Worm (Caenorhabditis elegans): ENCODE data around the gene phat-4.

Gene phat-4

ce11 chrV:4114627-4115026 lies 15.1 kb upstream of the phat-4 start, which contains the start of gene srw-133:
Gene srw-133 (minus strand): TSS chrV:4114727.
- TF ChIP-seq cog-1 (tag; optimal IDR thresholded peaks at IDR 0.05): no peak
- no peak for TF ChIP-seq med-1 (GFP tag; optimal IDR thresholded peaks at IDR 0.05; ENCODE audit: insufficient read depth)
- TF ChIP-seq ztf-23 (GFP tag; IDR thresholded peaks at IDR 0.05): no peak
- TF ChIP-seq ref-1 (GFP tag; conservative IDR thresholded peaks at IDR 0.05): no peak
- TF ChIP-seq tab-1 (GFP tag; IDR thresholded peaks at IDR 0.05): no peak
- no peak for TF ChIP-seq ztf-29 (GFP tag; IDR thresholded peaks at IDR 0.05)
- TF ChIP-seq klf-2 (GFP tag; conservative IDR thresholded peaks at IDR 0.05): no peak
- TF ChIP-seq flt-1 (GFP tag; IDR thresholded peaks at IDR 0.05): no peak
- no peak for TF ChIP-seq T22C8.4 (GFP tag; IDR thresholded peaks at IDR 0.05)

- TF ChIP-seq klf-2 (GFP tag; conservative IDR thresholded peaks at IDR 0.05) (no peak), med-1 (GFP tag; optimal IDR thresholded peaks at IDR 0.05; ENCODE audit: insufficient read depth) (no peak), ztf-29 (GFP tag; IDR thresholded peaks at IDR 0.05) (no peak), flt-1 (GFP tag; IDR thresholded peaks at IDR 0.05) (no peak), cog-1 (tag; optimal IDR thresholded peaks at IDR 0.05) (no peak), tab-1 (GFP tag; IDR thresholded peaks at IDR 0.05) (no peak), T22C8.4 (GFP tag; IDR thresholded peaks at IDR 0.05) (no peak), ref-1 (GFP tag; conservative IDR thresholded peaks at IDR 0.05) (no peak), ztf-23 (GFP tag; IDR thresholded peaks at IDR 0.05) (no peak)
Observed at ce11 chrV:4116071-4116470, 13.6 kb upstream of the phat-4 start, which contains the start of gene T05B4.8. Gene T05B4.8 (minus strand): TSS chrV:4116171.

- TF ChIP-seq tab-1 (GFP tag; IDR thresholded peaks at IDR 0.05) (no peak), T22C8.4 (GFP tag; IDR thresholded peaks at IDR 0.05) (no peak)
Observed at ce11 chrV:4118332-4118731, 11.4 kb upstream of the phat-4 start, which contains the start of gene T05B4.9. Gene T05B4.9 (minus strand): TSS chrV:4118432.

ce11 chrV:4120629-4121028 lies 9.1 kb upstream of the phat-4 start, which contains the start of gene T05B4.10:
Gene T05B4.10 (minus strand): TSS chrV:4120729.
- TF ChIP-seq med-1 (GFP tag; optimal IDR thresholded peaks at IDR 0.05; ENCODE audit: insufficient read depth): no peak
- no peak for TF ChIP-seq klf-2 (GFP tag; conservative IDR thresholded peaks at IDR 0.05)
- TF ChIP-seq flt-1 (GFP tag; IDR thresholded peaks at IDR 0.05): no peak
- TF ChIP-seq cog-1 (tag; optimal IDR thresholded peaks at IDR 0.05): no peak
- no peak for TF ChIP-seq ztf-23 (GFP tag; IDR thresholded peaks at IDR 0.05)
- TF ChIP-seq ztf-29 (GFP tag; IDR thresholded peaks at IDR 0.05): no peak
- TF ChIP-seq ref-1 (GFP tag; conservative IDR thresholded peaks at IDR 0.05): no peak
- no peak for TF ChIP-seq T22C8.4 (GFP tag; IDR thresholded peaks at IDR 0.05)
- no peak for TF ChIP-seq tab-1 (GFP tag; IDR thresholded peaks at IDR 0.05)

ce11 chrV:4122415-4122814 lies 7.3 kb upstream of the phat-4 start, which contains the start of gene phat-5:
Gene phat-5 (minus strand): TSS chrV:4122515.
- TF ChIP-seq ztf-29 (GFP tag; IDR thresholded peaks at IDR 0.05): no peak
- no peak for TF ChIP-seq T22C8.4 (GFP tag; IDR thresholded peaks at IDR 0.05)
- no peak for TF ChIP-seq flt-1 (GFP tag; IDR thresholded peaks at IDR 0.05)
- TF ChIP-seq med-1 (GFP tag; optimal IDR thresholded peaks at IDR 0.05; ENCODE audit: insufficient read depth): no peak
- TF ChIP-seq ztf-23 (GFP tag; IDR thresholded peaks at IDR 0.05): no peak
- TF ChIP-seq tab-1 (GFP tag; IDR thresholded peaks at IDR 0.05): no peak
- no peak for TF ChIP-seq klf-2 (GFP tag; conservative IDR thresholded peaks at IDR 0.05)
- TF ChIP-seq ref-1 (GFP tag; conservative IDR thresholded peaks at IDR 0.05): no peak
- no peak for TF ChIP-seq cog-1 (tag; optimal IDR thresholded peaks at IDR 0.05)

ce11 chrV:4125552-4126084 lies 4.1 kb upstream of the phat-4 start, which contains the start of gene T05B4.12:
Gene T05B4.12 (minus strand): TSS chrV:4126034.
- TF ChIP-seq ztf-29 (GFP tag; IDR thresholded peaks at IDR 0.05) (no peak), cog-1 (tag; optimal IDR thresholded peaks at IDR 0.05) (no peak), tab-1 (GFP tag; IDR thresholded peaks at IDR 0.05) (no peak), flt-1 (GFP tag; IDR thresholded peaks at IDR 0.05) (no peak), ref-1 (GFP tag; conservative IDR thresholded peaks at IDR 0.05) (no peak), ztf-23 (GFP tag; IDR thresholded peaks at IDR 0.05) (no peak), med-1 (GFP tag; optimal IDR thresholded peaks at IDR 0.05; ENCODE audit: insufficient read depth) (no peak), T22C8.4 (GFP tag; IDR thresholded peaks at IDR 0.05) (no peak), klf-2 (GFP tag; conservative IDR thresholded peaks at IDR 0.05) (no peak)

ce11 chrV:4127435-4127834 lies 2.3 kb upstream of the phat-4 start, which contains the start of gene T05B4.13:
Gene T05B4.13 (minus strand): TSS chrV:4127535.
- TF ChIP-seq cog-1 (tag; optimal IDR thresholded peaks at IDR 0.05) (no peak), tab-1 (GFP tag; IDR thresholded peaks at IDR 0.05) (no peak), flt-1 (GFP tag; IDR thresholded peaks at IDR 0.05) (no peak), ztf-23 (GFP tag; IDR thresholded peaks at IDR 0.05) (no peak), med-1 (GFP tag; optimal IDR thresholded peaks at IDR 0.05; ENCODE audit: insufficient read depth) (no peak), T22C8.4 (GFP tag; IDR thresholded peaks at IDR 0.05) (no peak), klf-2 (GFP tag; conservative IDR thresholded peaks at IDR 0.05) (no peak), ztf-29 (GFP tag; IDR thresholded peaks at IDR 0.05) (no peak)

ce11 chrV:4131471-4131939 lies 1.8 kb downstream of the phat-4 start, which contains the start of gene nhr-57:
Gene nhr-57 (plus strand): TSS chrV:4131889.
- TF ChIP-seq ztf-29 (GFP tag; IDR thresholded peaks at IDR 0.05): no peak
- no peak for TF ChIP-seq T22C8.4 (GFP tag; IDR thresholded peaks at IDR 0.05)
- TF ChIP-seq ref-1 (GFP tag; conservative IDR thresholded peaks at IDR 0.05): no peak
- no peak for TF ChIP-seq tab-1 (GFP tag; IDR thresholded peaks at IDR 0.05)
- TF ChIP-seq med-1 (GFP tag; optimal IDR thresholded peaks at IDR 0.05; ENCODE audit: insufficient read depth): no peak

ce11 chrV:4134728-4135127 lies 5.0 kb downstream of the phat-4 start, which contains the start of gene lgc-1:
Gene lgc-1 (plus strand): TSS chrV:4135028.
- TF ChIP-seq tab-1 (GFP tag; IDR thresholded peaks at IDR 0.05): no peak
- TF ChIP-seq klf-2 (GFP tag; conservative IDR thresholded peaks at IDR 0.05): no peak
- no peak for TF ChIP-seq flt-1 (GFP tag; IDR thresholded peaks at IDR 0.05)
- no peak for TF ChIP-seq T22C8.4 (GFP tag; IDR thresholded peaks at IDR 0.05)
- TF ChIP-seq ztf-23 (GFP tag; IDR thresholded peaks at IDR 0.05): no peak
- TF ChIP-seq cog-1 (tag; optimal IDR thresholded peaks at IDR 0.05): no peak
- no peak for TF ChIP-seq ref-1 (GFP tag; conservative IDR thresholded peaks at IDR 0.05)
- TF ChIP-seq ztf-29 (GFP tag; IDR thresholded peaks at IDR 0.05): no peak

- TF ChIP-seq tab-1 (GFP tag; IDR thresholded peaks at IDR 0.05) (no peak), klf-2 (GFP tag; conservative IDR thresholded peaks at IDR 0.05) (no peak)
Observed at ce11 chrV:4138688-4139087, 9.0 kb downstream of the phat-4 start, which contains the start of gene lgc-29. Gene lgc-29 (plus strand): TSS chrV:4138988.

Measured in whole organism, midembryonic.